Worm (Caenorhabditis elegans): ENCODE data around the gene F44E7.5.

F44E7.5 gene

ce11 chrV:5780713-5781360 is at the start of gene F44E7.5 (continued):
- peak; percentile 91 for TF ChIP-seq nhr-80 (tag; optimal IDR thresholded peaks at IDR 0.05)
- TF ChIP-seq K11D2.4 (GFP tag; IDR thresholded peaks at IDR 0.05): no peak
- TF ChIP-seq ccch-3 (GFP tag; optimal IDR thresholded peaks at IDR 0.05): no peak
- peak; percentile 94 for TF ChIP-seq cebp-2 (GFP tag; IDR thresholded peaks at IDR 0.05)
- TF ChIP-seq fkh-3 (tag; optimal IDR thresholded peaks at IDR 0.05): no peak
- TF ChIP-seq ets-4 (GFP tag; optimal IDR thresholded peaks at IDR 0.05): no peak
- peak in 1 of 2 experiments; percentile 60 for TF ChIP-seq let-607 (tag; optimal IDR thresholded peaks at IDR 0.05)
- TF ChIP-seq nhr-27 (tag; optimal IDR thresholded peaks at IDR 0.05): no peak
- TF ChIP-seq ceh-40 (GFP tag; IDR thresholded peaks at IDR 0.05): no peak
- no peak for TF ChIP-seq ztf-3 (GFP tag; optimal IDR thresholded peaks at IDR 0.05)
- TF ChIP-seq hlh-26 (GFP tag; conservative IDR thresholded peaks at IDR 0.05): no peak
- no peak for TF ChIP-seq mel-28 (tag; optimal IDR thresholded peaks at IDR 0.05; ENCODE audit: borderline replicate concordance)
- no peak for TF ChIP-seq ztf-25 (GFP tag; IDR thresholded peaks at IDR 0.05)
- TF ChIP-seq ztf-26 (tag; optimal IDR thresholded peaks at IDR 0.05): peak; percentile 89
- TF ChIP-seq ztf-6 (GFP tag; IDR thresholded peaks at IDR 0.05): no peak
- no peak for TF ChIP-seq lsy-27 (tag; optimal IDR thresholded peaks at IDR 0.05; ENCODE audit: borderline replicate concordance, insufficient read depth)
- TF ChIP-seq F23B12.7 (tag; optimal IDR thresholded peaks at IDR 0.05; ENCODE audit: insufficient read depth): peak; percentile 15
- no peak for TF ChIP-seq rec-8 (tag; optimal IDR thresholded peaks at IDR 0.05)
- no peak for TF ChIP-seq tbx-9 (tag; optimal IDR thresholded peaks at IDR 0.05; ENCODE audit: borderline replicate concordance)
- TF ChIP-seq cebp-1 (GFP tag; IDR thresholded peaks at IDR 0.05): no peak; the same call in 1 of the 2 replicates
- TF ChIP-seq cebp-1 (tag; optimal IDR thresholded peaks at IDR 0.05): peak; percentile 69
- peak; percentile 5 for TF ChIP-seq lin-54 (GFP tag; optimal IDR thresholded peaks at IDR 0.05)
- no peak for TF ChIP-seq nfya-2 (GFP tag; IDR thresholded peaks at IDR 0.05)
- TF ChIP-seq Y53G8AR.9 (GFP tag; conservative IDR thresholded peaks at IDR 0.05): no peak
- TF ChIP-seq repo-1 (tag; optimal IDR thresholded peaks at IDR 0.05): no peak
- no peak for TF ChIP-seq ekl-4 (GFP tag; IDR thresholded peaks at IDR 0.05)
- no peak for TF ChIP-seq ztf-22 (GFP tag; optimal IDR thresholded peaks at IDR 0.05)
- TF ChIP-seq egrh-3 (GFP tag; IDR thresholded peaks at IDR 0.05): peak; percentile 24; the same call in 1 of the 2 replicates
- TF ChIP-seq egl-18 (GFP tag; IDR thresholded peaks at IDR 0.05): no peak
- TF ChIP-seq ceh-58 (GFP tag; IDR thresholded peaks at IDR 0.05): no peak
- no peak for TF ChIP-seq ceh-100 (GFP tag; IDR thresholded peaks at IDR 0.05)
- TF ChIP-seq B0336.3 (GFP tag; IDR thresholded peaks at IDR 0.05): 0 out of 2 replicates have a peak, but pooled peaks have one; percentile 41
- TF ChIP-seq madf-8 (GFP tag; conservative IDR thresholded peaks at IDR 0.05): no peak
- TF ChIP-seq athp-1 (tag; optimal IDR thresholded peaks at IDR 0.05): no peak
- no peak for TF ChIP-seq F22D6.2 (tag; optimal IDR thresholded peaks at IDR 0.05)
- peak; percentile 69 for TF ChIP-seq nhr-90 (tag; optimal IDR thresholded peaks at IDR 0.05)
- no peak for TF ChIP-seq B0019.2 (GFP tag; conservative IDR thresholded peaks at IDR 0.05)
- no peak for TF ChIP-seq nfya-1 (tag; optimal IDR thresholded peaks at IDR 0.05; ENCODE audit: borderline replicate concordance, insufficient read depth)
- peak; percentile 68; the same call in 1 of the 2 replicates for TF ChIP-seq lin-26 (GFP tag; IDR thresholded peaks at IDR 0.05)
- no peak for TF ChIP-seq pha-4 (tag; optimal IDR thresholded peaks at IDR 0.05)
- no peak for TF ChIP-seq T07F8.4 (tag; optimal IDR thresholded peaks at IDR 0.05)
- TF ChIP-seq B0261.1 (tag; optimal IDR thresholded peaks at IDR 0.05): no peak
- TF ChIP-seq C06A6.2 (GFP tag; conservative IDR thresholded peaks at IDR 0.05): peak; percentile 66
- TF ChIP-seq F57C9.4 (tag; optimal IDR thresholded peaks at IDR 0.05): peak; percentile 100
- TF ChIP-seq F37B4.10 (GFP tag; IDR thresholded peaks at IDR 0.05): no peak
- peak; percentile 18 for TF ChIP-seq chd-7 (tag; optimal IDR thresholded peaks at IDR 0.05)
- TF ChIP-seq tbp1 (GFP tag; optimal IDR thresholded peaks at IDR 0.05): peak; percentile 36

All from whole organism, young adult.